Worm (Caenorhabditis elegans) whole organism, L1 larva: ENCODE results near the gene agxt-1.

Source experiments
- C04F5.9 ChIP-seq: sonication (generic microtip); optimal IDR thresholded peaks from 2 replicates; lab custom pipeline; 2016; ENCODE audit warnings: missing genetic modification characterization, missing compliant biosample characterization
- ceh-82 ChIP-seq, 3 experiments: fragments of 150-350 bp in 1 of 3; sonication (generic microtip) in 2 of 3; optimal IDR thresholded peaks; 2 replicates each; lab custom pipeline; 2014 to 2017; ENCODE audit warnings: missing biosample characterization in 3 of 3, missing genetic modification characterization in 3 of 3
- fkh-10 ChIP-seq: sonication (generic microtip); optimal IDR thresholded peaks from 2 replicates; lab custom pipeline; 2017; ENCODE audit warnings: missing biosample characterization, missing genetic modification reagents, missing genetic modification characterization
- mab-9 ChIP-seq: fragments of 200-800 bp; sonication (Bioruptor generic); IDR thresholded peaks from 2 replicates; pipeline ENCODE4 v1.3.6; 2022; ENCODE audit warnings: missing genetic modification reagents, missing genetic modification characterization, missing compliant biosample characterization
- nhr-76 ChIP-seq: sonication (generic microtip); optimal IDR thresholded peaks from 2 replicates; lab custom pipeline; 2017; ENCODE audit warnings: missing biosample characterization, missing genetic modification characterization
- snu-23 ChIP-seq: sonication (generic microtip); optimal IDR thresholded peaks from 2 replicates; lab custom pipeline; 2016; ENCODE audit warnings: missing genetic modification characterization, missing compliant biosample characterization
- sptf-1 ChIP-seq: fragments of 150-350 bp; optimal IDR thresholded peaks from 2 replicates; lab custom pipeline; 2014; ENCODE audit warnings: missing biosample characterization, missing genetic modification characterization
- unc-86 ChIP-seq: sonication (generic microtip); optimal IDR thresholded peaks from 2 replicates; lab custom pipeline; 2016; ENCODE audit warnings: missing genetic modification characterization, missing compliant biosample characterization
- zag-1 ChIP-seq: fragments of 150-350 bp; optimal IDR thresholded peaks from 2 replicates; lab custom pipeline; 2014; ENCODE audit warnings: missing biosample characterization, missing genetic modification characterization

DNA sequence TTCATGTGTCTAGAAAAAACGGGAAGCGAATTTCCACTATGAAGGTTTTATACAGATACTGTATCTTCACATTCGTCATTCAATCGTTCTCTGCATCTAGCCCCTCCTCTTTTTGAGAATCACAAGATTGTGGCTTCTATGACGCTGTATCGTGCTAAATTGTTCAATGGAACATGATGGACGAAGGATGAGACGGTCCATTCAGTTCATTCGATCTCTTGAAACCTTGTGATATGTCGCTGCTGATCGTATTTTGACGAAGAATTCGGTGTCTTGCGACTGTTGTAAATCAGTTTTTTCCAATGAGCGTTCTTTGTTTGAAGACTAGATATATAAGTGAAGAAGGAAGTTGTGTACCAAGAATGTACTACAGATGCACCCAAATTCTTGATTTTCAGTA, 31.7 kb upstream of the agxt-1 start:
- TF ChIP-seq C04F5.9 (tag; lab: Kevin White, UChicago) (no peak), zag-1 (tag; lab: Kevin White, UChicago) (no peak), fkh-10 (GFP tag; lab: Kevin White, UChicago) (no peak), snu-23 (GFP tag; lab: Kevin White, UChicago) (peak; percentile 82), mab-9 (GFP tag; lab: Robert Waterston, UW) (no peak), ceh-82 (tag; optimal IDR thresholded peaks at IDR 0.05; lab: Kevin White, UChicago) (peak in 1 of 3 experiments; percentile 5), unc-86 (no peak), sptf-1 (tag; lab: Kevin White, UChicago) (no peak), nhr-76 (tag; lab: Kevin White, UChicago) (no peak)
